Fruit fly (Drosophila melanogaster) whole organism, embryonic: ENCODE results near the gene Vps2.

Experiments used
- Adf1 ChIP-seq: fragments of 200-800 bp; sonication (Bioruptor generic); IDR thresholded peaks from 2 replicates; pipeline ENCODE4 v1.3.6; 2022; ENCODE audit warnings: missing biosample characterization, missing genetic modification characterization
- CG12744 ChIP-seq: fragments of 200-800 bp; sonication (Bioruptor generic); optimal IDR thresholded peaks from 2 replicates; lab custom pipeline; 2016; ENCODE audit warnings: missing biosample characterization, missing genetic modification characterization
- CG14860 ChIP-seq: fragments of 200-800 bp; sonication (Bioruptor generic); IDR thresholded peaks from 3 replicates; pipeline ENCODE4 v1.3.6; 2022; ENCODE audit warnings: missing biosample characterization, missing genetic modification characterization; ENCODE audit not compliant: partially characterized antibody
- CG16779 ChIP-seq: fragments of 200-800 bp; sonication (Bioruptor generic); IDR thresholded peaks from 2 replicates; pipeline ENCODE4 v1.3.6; 2022; ENCODE audit warnings: missing biosample characterization, missing genetic modification characterization
- CG16815 ChIP-seq: fragments of 200-800 bp; sonication (Bioruptor generic); optimal IDR thresholded peaks from 3 replicates; lab custom pipeline; 2017; ENCODE audit warnings: missing biosample characterization, mild to moderate bottlenecking, missing genetic modification characterization
- CG17186 ChIP-seq: fragments of 200-800 bp; sonication (Bioruptor generic); optimal IDR thresholded peaks from 3 replicates; lab custom pipeline; 2017; ENCODE audit warnings: missing biosample characterization, missing genetic modification reagents, missing genetic modification characterization
- CG31388 ChIP-seq: fragments of 200-800 bp; sonication (Bioruptor generic); optimal IDR thresholded peaks from 2 replicates; lab custom pipeline; 2016; ENCODE audit warnings: missing biosample characterization, missing genetic modification characterization
- CG32772 ChIP-seq: fragments of 200-800 bp; sonication (Bioruptor generic); IDR thresholded peaks from 2 replicates; pipeline ENCODE4 v1.3.6; 2022; ENCODE audit warnings: missing biosample characterization, missing genetic modification characterization
- CG33557 ChIP-seq: fragments of 200-800 bp; sonication (Bioruptor generic); optimal IDR thresholded peaks from 2 replicates; lab custom pipeline; 2019; ENCODE audit warnings: missing biosample characterization, mild to moderate bottlenecking, missing genetic modification characterization, moderate library complexity
- CG4282 ChIP-seq: fragments of 200-800 bp; sonication (Bioruptor generic); optimal IDR thresholded peaks from 2 replicates; lab custom pipeline; 2016; ENCODE audit warnings: missing biosample characterization, missing genetic modification characterization
- CG6683 ChIP-seq: fragments of 200-800 bp; sonication (Bioruptor generic); optimal IDR thresholded peaks from 2 replicates; lab custom pipeline; 2017; ENCODE audit warnings: missing biosample characterization, mild to moderate bottlenecking, missing genetic modification characterization, missing genetic modification reagents
- CG6813 ChIP-seq: fragments of 200-800 bp; sonication (Bioruptor generic); optimal IDR thresholded peaks from 2 replicates; lab custom pipeline; 2017; ENCODE audit warnings: missing biosample characterization, missing genetic modification characterization, mild to moderate bottlenecking, moderate library complexity, missing genetic modification reagents
- CG7372 ChIP-seq: fragments of 200-800 bp; sonication (Bioruptor generic); IDR thresholded peaks from 2 replicates; pipeline ENCODE4 v1.3.6; 2022; ENCODE audit warnings: missing biosample characterization, missing genetic modification characterization
- CG7556 ChIP-seq: fragments of 200-800 bp; sonication (Bioruptor generic); optimal IDR thresholded peaks from 2 replicates; lab custom pipeline; 2017; ENCODE audit warnings: missing biosample characterization, mild to moderate bottlenecking, missing genetic modification characterization
- CG8281 ChIP-seq: fragments of 200-800 bp; sonication (Bioruptor generic); optimal IDR thresholded peaks from 2 replicates; lab custom pipeline; 2018; ENCODE audit warnings: missing biosample characterization, mild to moderate bottlenecking, missing genetic modification characterization, moderate library complexity
- CG8359 ChIP-seq: fragments of 200-800 bp; sonication (Bioruptor generic); optimal IDR thresholded peaks from 2 replicates; lab custom pipeline; 2017; ENCODE audit warnings: missing biosample characterization, mild to moderate bottlenecking, missing genetic modification characterization, borderline replicate concordance
- CG8944 ChIP-seq: fragments of 200-800 bp; sonication (Bioruptor generic); optimal IDR thresholded peaks from 3 replicates; lab custom pipeline; 2016; ENCODE audit warnings: missing biosample characterization, missing genetic modification characterization
- CG9215 ChIP-seq: fragments of 200-800 bp; sonication (Bioruptor generic); IDR thresholded peaks from 2 replicates; pipeline ENCODE4 v1.3.6; 2022; ENCODE audit warnings: missing biosample characterization, missing genetic modification characterization
- CG9609 ChIP-seq: fragments of 200-800 bp; sonication (Bioruptor generic); optimal IDR thresholded peaks from 3 replicates; lab custom pipeline; 2016; ENCODE audit warnings: missing biosample characterization, missing genetic modification characterization
- Camta ChIP-seq: fragments of 200-800 bp; sonication (Bioruptor generic); optimal IDR thresholded peaks from 2 replicates; lab custom pipeline; 2016; ENCODE audit warnings: missing biosample characterization, missing genetic modification characterization
- Fer2 ChIP-seq: fragments of 200-800 bp; sonication (Bioruptor generic); optimal IDR thresholded peaks from 2 replicates; lab custom pipeline; 2018; ENCODE audit warnings: missing biosample characterization, mild to moderate bottlenecking, missing genetic modification characterization, moderate library complexity
- H2.0 ChIP-seq: fragments of 200-800 bp; sonication (Bioruptor generic); IDR thresholded peaks from 2 replicates; pipeline ENCODE4 v1.3.6; 2022; ENCODE audit warnings: missing biosample characterization, missing genetic modification characterization
- HLHmδ ChIP-seq: fragments of 200-800 bp; sonication (Bioruptor generic); optimal IDR thresholded peaks from 2 replicates; lab custom pipeline; 2018; ENCODE audit warnings: missing biosample characterization, mild to moderate bottlenecking, missing genetic modification characterization, moderate library complexity
- Neu2 ChIP-seq: fragments of 200-800 bp; sonication (Bioruptor generic); optimal IDR thresholded peaks from 3 replicates; lab custom pipeline; 2016; ENCODE audit warnings: missing biosample characterization, missing genetic modification characterization, borderline replicate concordance
- Spps ChIP-seq: fragments of 200-800 bp; sonication (Bioruptor generic); optimal IDR thresholded peaks from 2 replicates; lab custom pipeline; 2018; ENCODE audit warnings: missing biosample characterization, mild to moderate bottlenecking, missing genetic modification characterization
- Ssrp ChIP-seq: fragments of 200-800 bp; sonication (Bioruptor generic); optimal IDR thresholded peaks from 2 replicates; lab custom pipeline; 2018; ENCODE audit warnings: missing biosample characterization, mild to moderate bottlenecking, missing genetic modification characterization, moderate library complexity
- Tbp ChIP-seq: fragments of >200 bp; optimal IDR thresholded peaks from 2 replicates; lab custom pipeline; 2018; ENCODE audit warnings: missing biosample characterization, missing genetic modification characterization
- Usf ChIP-seq: fragments of 200-800 bp; sonication (Bioruptor generic); optimal IDR thresholded peaks from 2 replicates; lab custom pipeline; 2017; ENCODE audit warnings: missing genotype, missing biosample characterization, missing genetic modification characterization
- al ChIP-seq: fragments of 200-800 bp; sonication (Bioruptor generic); IDR thresholded peaks from 2 replicates; pipeline ENCODE4 v1.3.6; 2022; ENCODE audit warnings: missing biosample characterization, missing genetic modification characterization
- bbx ChIP-seq: fragments of 200-800 bp; sonication (Bioruptor generic); IDR thresholded peaks from 2 replicates; pipeline ENCODE4 v1.3.6; 2022; ENCODE audit warnings: missing biosample characterization, missing genetic modification characterization; ENCODE audit not compliant: partially characterized antibody
- cwo ChIP-seq: fragments of 200-800 bp; sonication (Bioruptor generic); optimal IDR thresholded peaks from 3 replicates; lab custom pipeline; 2017; ENCODE audit warnings: missing biosample characterization, missing genetic modification characterization, mild to moderate bottlenecking, moderate library complexity, missing genetic modification reagents
- fu2 ChIP-seq: fragments of 200-800 bp; sonication (Bioruptor generic); optimal IDR thresholded peaks from 2 replicates; lab custom pipeline; 2016; ENCODE audit warnings: missing biosample characterization, missing genetic modification characterization
- ind ChIP-seq: fragments of 200-800 bp; sonication (Bioruptor generic); optimal IDR thresholded peaks from 3 replicates; lab custom pipeline; 2016; ENCODE audit warnings: missing biosample characterization, missing genetic modification characterization
- jumu ChIP-seq: fragments of 200-800 bp; sonication (Bioruptor generic); optimal IDR thresholded peaks from 3 replicates; lab custom pipeline; 2016; ENCODE audit warnings: missing biosample characterization, missing genetic modification characterization
- onecut ChIP-seq: fragments of 200-800 bp; sonication (Bioruptor generic); IDR thresholded peaks from 2 replicates; pipeline ENCODE4 v1.3.6; 2022; ENCODE audit warnings: missing biosample characterization, missing genetic modification characterization
- pan ChIP-seq, 4 experiments: fragments of >200 bp in 3 of 4; fragments of 200-800 bp in 1 of 4; sonication (Bioruptor generic) in 1 of 4; optimal IDR thresholded peaks in 3 of 4; IDR thresholded peaks in 1 of 4; 2 replicates each; pipeline versions ENCODE4 v1.3.6 to Lab custom; 2017 to 2022; ENCODE audit warnings: missing biosample characterization in 2 of 4, missing genetic modification characterization in 2 of 4, mixed read lengths in 1 of 4
- pnt ChIP-seq: fragments of 200-800 bp; sonication (Bioruptor generic); optimal IDR thresholded peaks from 3 replicates; lab custom pipeline; 2016; ENCODE audit warnings: missing biosample characterization, missing genetic modification characterization
- row ChIP-seq: fragments of 200-800 bp; sonication (Bioruptor generic); IDR thresholded peaks from 3 replicates; pipeline ENCODE4 v1.3.6; 2022; ENCODE audit warnings: missing biosample characterization, missing genetic modification characterization
- run ChIP-seq: fragments of 200-800 bp; sonication (Bioruptor generic); optimal IDR thresholded peaks from 3 replicates; lab custom pipeline; 2018; ENCODE audit warnings: missing biosample characterization, mild to moderate bottlenecking, missing genetic modification characterization
- sens ChIP-seq: fragments of 200-800 bp; sonication (Bioruptor generic); peaks from one replicate; lab custom pipeline; 2016; ENCODE audit warnings: missing biosample characterization, missing genetic modification characterization
- slbo ChIP-seq: fragments of 200-800 bp; sonication (Bioruptor generic); IDR thresholded peaks from 2 replicates; pipeline ENCODE4 v1.3.6; 2022; ENCODE audit warnings: missing biosample characterization, missing genetic modification characterization
- sqz ChIP-seq: fragments of 200-800 bp; sonication (Bioruptor generic); optimal IDR thresholded peaks from 3 replicates; lab custom pipeline; 2018; ENCODE audit warnings: missing biosample characterization, mild to moderate bottlenecking, missing genetic modification characterization
- tap ChIP-seq: fragments of 200-800 bp; optimal IDR thresholded peaks from 3 replicates; lab custom pipeline; 2019; ENCODE audit warnings: missing biosample characterization, mild to moderate bottlenecking, missing genetic modification characterization, moderate library complexity
- usp ChIP-seq: fragments of >200 bp; optimal IDR thresholded peaks from 2 replicates; lab custom pipeline; 2017; ENCODE audit warnings: missing biosample characterization, missing genetic modification characterization

Gene Vps2

DNA sequence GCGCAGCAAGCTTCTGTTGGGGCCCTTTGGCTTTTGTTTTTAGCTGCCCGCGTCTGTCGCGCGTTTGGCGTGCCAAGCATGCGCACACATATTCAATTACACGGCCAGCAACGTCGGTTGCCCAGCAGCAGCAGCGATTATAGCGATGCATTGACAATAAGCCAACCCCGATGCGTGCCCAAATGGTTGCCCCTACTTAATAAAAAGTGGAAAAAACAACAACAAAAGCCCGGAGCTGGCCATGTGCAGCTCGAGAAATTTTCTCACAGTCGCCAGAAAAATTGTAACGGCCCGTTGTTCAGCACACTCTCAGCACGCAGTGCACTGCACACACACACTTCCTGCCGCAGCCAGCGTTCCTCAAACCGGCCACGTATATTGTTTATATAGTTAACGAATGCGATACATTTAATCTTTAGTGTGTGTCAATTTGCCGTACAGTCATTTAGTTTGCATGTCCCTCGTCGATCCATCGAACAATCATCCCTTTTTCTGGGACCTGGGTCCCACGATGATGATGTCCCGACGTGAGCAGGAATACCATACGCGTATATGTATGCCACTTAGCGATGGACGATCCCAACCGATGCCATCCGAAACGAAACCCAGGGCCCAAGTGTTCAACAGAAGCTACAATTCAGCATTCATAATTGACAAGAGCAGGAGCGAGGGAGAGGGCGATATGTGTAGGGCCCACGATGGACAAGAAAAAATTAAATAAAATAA is 17.8 kb upstream of the Vps2 start (continued):
- peak; percentile 7 for TF ChIP-seq CG8281 (tag; lab: Kevin White, UChicago)
- TF ChIP-seq, all 482 proteins: peak for 37

DNA sequence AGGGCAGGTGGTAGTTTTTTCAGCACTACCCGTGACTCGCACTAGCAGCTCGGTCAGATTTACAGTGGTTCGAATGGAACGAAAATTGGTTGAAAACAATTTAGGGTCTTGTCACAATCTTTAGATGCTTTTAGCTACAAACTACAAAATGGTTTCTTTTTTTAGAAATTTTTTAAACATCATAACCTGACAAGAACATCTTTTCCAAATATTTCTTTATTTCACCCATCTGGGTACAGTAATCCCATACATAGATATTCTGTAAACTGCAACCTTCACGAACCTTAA is 17.3 kb upstream of the Vps2 start:
- no peak for TF ChIP-seq CG31388 (GFP tag; lab: Kevin White, UChicago)
- TF ChIP-seq CG33557 (GFP tag; lab: Kevin White, UChicago), result no peak
- no peak for TF ChIP-seq Adf1 (GFP tag; lab: Robert Waterston, UW)
- TF ChIP-seq sens (GFP tag; lab: Kevin White, UChicago), result peak; percentile 70
- peak; percentile 56 for TF ChIP-seq row
- no peak for TF ChIP-seq CG7372 (GFP tag; lab: Robert Waterston, UW)
- peak; percentile 7 for TF ChIP-seq CG4282 (GFP tag; lab: Kevin White, UChicago)
- no peak for TF ChIP-seq CG16815
- no peak for TF ChIP-seq CG17186 (GFP tag; lab: Kevin White, UChicago)
- no peak for TF ChIP-seq onecut (GFP tag; lab: Robert Waterston, UW)
- no peak for TF ChIP-seq sqz (GFP tag; lab: Kevin White, UChicago)
- TF ChIP-seq tap (tag; lab: Kevin White, UChicago), result no peak
- 0 out of 3 replicates have a peak, but pooled peaks have one; percentile 35 for TF ChIP-seq CG14860
- no peak for TF ChIP-seq slbo (GFP tag; lab: Robert Waterston, UW)
- no peak for TF ChIP-seq pan (optimal IDR thresholded peaks at IDR 0.05; lab: Kevin White, UChicago)
- TF ChIP-seq pan (GFP tag; optimal IDR thresholded peaks at IDR 0.05 in 1 of 2, IDR thresholded peaks at IDR 0.05 in 1 of 2), result peak in 1 of 2 experiments; percentile 25
- no peak for TF ChIP-seq CG8944 (GFP tag; lab: Kevin White, UChicago)
- no peak for TF ChIP-seq Tbp (GFP tag; lab: Kevin White, UChicago)
- TF ChIP-seq CG9215 (GFP tag; lab: Robert Waterston, UW), result no peak
- TF ChIP-seq ind (GFP tag; lab: Kevin White, UChicago), result no peak

- TF ChIP-seq bbx (0 out of 2 replicates have a peak, but pooled peaks have one; percentile 40), Neu2 (GFP tag; lab: Kevin White, UChicago) (peak; percentile 56), CG6683 (peak; percentile 63), cwo (GFP tag; lab: Kevin White, UChicago) (peak; percentile 62), CG6813 (GFP tag; lab: Kevin White, UChicago) (peak; percentile 84), Usf (GFP tag; lab: Kevin White, UChicago) (peak; percentile 89), CG7556 (GFP tag; lab: Kevin White, UChicago) (peak; percentile 97), Spps (peak; percentile 98), Ssrp (tag; lab: Kevin White, UChicago) (peak; percentile 96), al (no peak), CG9609 (peak; percentile 60), jumu (GFP tag; lab: Kevin White, UChicago) (peak; percentile 63), Fer2 (tag; lab: Kevin White, UChicago) (peak; percentile 45), HLHmδ (peak; percentile 99), CG16779 (GFP tag; lab: Robert Waterston, UW) (no peak), CG12744 (GFP tag; lab: Kevin White, UChicago) (peak; percentile 49), H2.0 (GFP tag; lab: Robert Waterston, UW) (peak; percentile 49; the same call in 1 of the 2 replicates), Camta (GFP tag; lab: Kevin White, UChicago) (peak; percentile 76), sqz (GFP tag; lab: Kevin White, UChicago) (peak; percentile 95), pnt (GFP tag; lab: Kevin White, UChicago) (peak; percentile 74), CG32772 (GFP tag; lab: Robert Waterston, UW) (peak; percentile 61), CG8359 (GFP tag; lab: Kevin White, UChicago) (peak; percentile 89), usp (GFP tag; lab: Kevin White, UChicago) (no peak), fu2 (GFP tag; lab: Kevin White, UChicago) (no peak), run (tag; lab: Kevin White, UChicago) (peak; percentile 61)
These were observed 16.2 kb upstream of the Vps2 start for dm6 chr3R:26036153-26037144.
